Worm (Caenorhabditis elegans): Measurements from ENCODE around the gene aat-8.

ce11 chrIV:3848985-3849384 is 15.9 kb downstream of the aat-8 start:
- no peak for TF ChIP-seq tbx-37 (GFP tag; conservative IDR thresholded peaks at IDR 0.05)
- TF ChIP-seq hnd-1 (tag; optimal IDR thresholded peaks at IDR 0.05): no peak
- TF ChIP-seq flt-1 (GFP tag; IDR thresholded peaks at IDR 0.05): no peak

Measured in whole organism, early embryonic.